Worm (Caenorhabditis elegans): ENCODE measurements around the gene prdx-2.

prdx-2 gene

ce11 chrII:5340672-5341568, 37.1 kb upstream of the prdx-2 start (continued):
- TF ChIP-seq pha-4 (GFP tag; IDR thresholded peaks at IDR 0.05) (peak; percentile 37; the same call in 1 of the 2 replicates), pha-4 (tag; optimal IDR thresholded peaks at IDR 0.05) (no peak), set-16 (GFP tag; IDR thresholded peaks at IDR 0.05) (no peak), daf-8 (GFP tag; IDR thresholded peaks at IDR 0.05) (no peak), saeg-2 (GFP tag; IDR thresholded peaks at IDR 0.05) (no peak), aha-1 (tag) (peak; percentile 92), unc-130 (GFP tag; optimal IDR thresholded peaks at IDR 0.05) (no peak), php-3 (GFP tag; IDR thresholded peaks at IDR 0.05) (no peak), lin-1 (GFP tag; IDR thresholded peaks at IDR 0.05) (no peak), egl-43 (GFP tag; IDR thresholded peaks at IDR 0.05) (0 out of 2 replicates have a peak, but pooled peaks have one; percentile 43), mdt-29 (GFP tag; IDR thresholded peaks at IDR 0.05) (no peak), duxl-1 (tag; optimal IDR thresholded peaks at IDR 0.05; ENCODE audit: poor library complexity) (no peak), mxl-3 (GFP tag; optimal IDR thresholded peaks at IDR 0.05) (no peak), nhr-102 (tag; optimal IDR thresholded peaks at IDR 0.05) (no peak), pqm-1 (tag; optimal IDR thresholded peaks at IDR 0.05) (no peak), gei-8 (GFP tag; optimal IDR thresholded peaks at IDR 0.05) (peak; percentile 63), ZK546.5 (tag; optimal IDR thresholded peaks at IDR 0.05) (no peak), madf-5 (GFP tag; IDR thresholded peaks at IDR 0.05) (0 out of 4 replicates have a peak, but pooled peaks of 1 of the 2 experiments have one; percentile 13), snpc-1.2 (GFP tag; IDR thresholded peaks at IDR 0.05) (no peak), ama-1 (optimal IDR thresholded peaks at IDR 0.05) (no peak), egl-27 (tag; optimal IDR thresholded peaks at IDR 0.05) (no peak), ceh-44 (GFP tag; IDR thresholded peaks at IDR 0.05) (no peak), ceh-28 (tag; optimal IDR thresholded peaks at IDR 0.05) (no peak)

DNA sequence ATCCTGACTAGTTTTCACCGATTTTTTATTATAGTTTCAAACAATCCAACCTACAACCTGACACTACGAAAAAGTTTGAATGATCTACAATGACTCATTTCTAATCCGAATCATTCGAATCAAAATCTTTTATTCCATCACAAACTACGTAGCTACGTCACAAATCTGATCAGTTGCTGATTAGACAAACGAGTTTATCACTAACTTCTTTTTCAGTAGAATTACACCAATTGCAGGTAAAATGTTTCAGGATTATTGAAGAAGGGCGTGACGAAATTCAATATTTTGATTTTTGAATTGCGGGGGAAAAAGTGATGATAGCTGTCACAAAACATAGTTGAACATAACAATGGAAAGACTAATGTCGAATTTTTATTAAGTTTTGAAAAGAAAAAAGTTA, 36.4 kb upstream of the prdx-2 start:
- no peak for TF ChIP-seq lin-38 (GFP tag; IDR thresholded peaks at IDR 0.05)
- no peak for TF ChIP-seq nhr-76 (tag; optimal IDR thresholded peaks at IDR 0.05)
- TF ChIP-seq ZK337.2 (GFP tag; IDR thresholded peaks at IDR 0.05) = no peak
- TF ChIP-seq zfp-3 (GFP tag; conservative IDR thresholded peaks at IDR 0.05) = no peak
- TF ChIP-seq madf-5 (GFP tag; IDR thresholded peaks at IDR 0.05) = no peak
- TF ChIP-seq Y48G9A.11 (GFP tag; IDR thresholded peaks at IDR 0.05) = no peak
- TF ChIP-seq php-3 (GFP tag; IDR thresholded peaks at IDR 0.05) = no peak
- no peak for TF ChIP-seq nhr-48 (tag; optimal IDR thresholded peaks at IDR 0.05)
- TF ChIP-seq R02D3.7 (tag; optimal IDR thresholded peaks at IDR 0.05) = no peak

DNA sequence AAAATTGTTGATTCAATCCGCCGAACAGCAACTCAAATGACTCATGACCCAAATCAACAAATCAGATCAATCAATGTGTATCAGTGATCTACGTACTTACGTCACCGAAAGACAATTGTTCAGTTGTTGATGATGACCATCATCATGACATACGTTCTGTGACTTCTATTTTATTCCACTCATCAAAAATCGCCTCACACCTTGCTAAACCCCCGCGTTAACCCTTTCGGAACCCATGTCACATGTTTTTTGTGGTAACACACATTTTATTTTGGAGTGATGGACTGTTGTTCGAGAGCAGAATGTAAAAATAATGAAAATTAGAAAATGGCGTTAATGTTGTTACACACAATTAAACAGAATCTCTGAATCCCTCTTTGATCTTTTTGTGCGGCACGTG, 35.6 kb upstream of the prdx-2 start:
- TF ChIP-seq mxl-3 (GFP tag; optimal IDR thresholded peaks at IDR 0.05) (peak; percentile 21), hlh-30 (tag; optimal IDR thresholded peaks at IDR 0.05; ENCODE audit: insufficient read depth) (peak; percentile 62), aha-1 (tag) (peak; percentile 62), nhr-11 (tag; optimal IDR thresholded peaks at IDR 0.05) (no peak), hmg-1.1 (GFP tag; IDR thresholded peaks at IDR 0.05) (no peak), hif-1 (tag; optimal IDR thresholded peaks at IDR 0.05) (no peak), hlh-11 (tag; optimal IDR thresholded peaks at IDR 0.05) (peak; percentile 35), daf-16 (GFP tag; optimal IDR thresholded peaks at IDR 0.05) (peak in 1 of 2 experiments; percentile 74), daf-16 (tag; optimal IDR thresholded peaks at IDR 0.05) (no peak), nhr-10 (tag; optimal IDR thresholded peaks at IDR 0.05) (no peak)

All from whole organism, L4 larva.